Fruit fly (Drosophila melanogaster) whole organism, embryonic: ENCODE data around the gene CG3104.

Experiments
- Ada2b ChIP-seq: fragments of 200-800 bp; sonication (Bioruptor generic); IDR thresholded peaks from 2 replicates; pipeline ENCODE4 v1.3.6; 2022; ENCODE audit warnings: missing biosample characterization, missing genetic modification characterization
- Blimp-1 ChIP-seq: fragments of 200-800 bp; sonication (Bioruptor generic); optimal IDR thresholded peaks from 3 replicates; lab custom pipeline; 2018; ENCODE audit warnings: missing biosample characterization, missing genetic modification characterization, mild to moderate bottlenecking, moderate library complexity, missing genetic modification reagents
- CG10147 ChIP-seq: fragments of 200-800 bp; sonication (Bioruptor generic); optimal IDR thresholded peaks from 2 replicates; lab custom pipeline; 2019; ENCODE audit warnings: missing biosample characterization, mild to moderate bottlenecking, missing genetic modification characterization, moderate library complexity
- CG11695 ChIP-seq: fragments of 200-800 bp; sonication (Bioruptor generic); IDR thresholded peaks from 3 replicates; pipeline ENCODE4 v1.3.6; 2022; ENCODE audit warnings: missing biosample characterization, missing genetic modification characterization
- CG12391 ChIP-seq: fragments of 200-800 bp; sonication (Bioruptor generic); optimal IDR thresholded peaks from 3 replicates; lab custom pipeline; 2018; ENCODE audit warnings: missing biosample characterization, mild to moderate bottlenecking, missing genetic modification characterization, moderate library complexity
- CG12659 ChIP-seq: fragments of 200-800 bp; sonication (Bioruptor generic); optimal IDR thresholded peaks from 3 replicates; lab custom pipeline; 2017; ENCODE audit warnings: mild to moderate bottlenecking, missing biosample characterization, missing genetic modification reagents, missing genetic modification characterization
- CG13287 ChIP-seq: fragments of 200-800 bp; sonication (Bioruptor generic); IDR thresholded peaks from 2 replicates; pipeline ENCODE4 v1.3.6; 2022; ENCODE audit warnings: missing biosample characterization, missing genetic modification characterization; ENCODE audit not compliant: partially characterized antibody
- CG13624 ChIP-seq: fragments of 200-800 bp; sonication (Bioruptor generic); optimal IDR thresholded peaks from 2 replicates; lab custom pipeline; 2016; ENCODE audit warnings: missing biosample characterization, missing genetic modification characterization
- CG14014 ChIP-seq: fragments of 200-800 bp; sonication (Bioruptor generic); IDR thresholded peaks from 2 replicates; pipeline ENCODE4 v1.3.6; 2022; ENCODE audit warnings: missing biosample characterization, missing genetic modification characterization
- CG14667 ChIP-seq: fragments of 200-800 bp; sonication (Bioruptor generic); IDR thresholded peaks from 2 replicates; pipeline ENCODE4 v1.3.6; 2022; ENCODE audit warnings: missing biosample characterization, missing genetic modification characterization
- CG16863 ChIP-seq: fragments of 200-800 bp; sonication (Bioruptor generic); optimal IDR thresholded peaks from 3 replicates; lab custom pipeline; 2016; ENCODE audit warnings: missing biosample characterization, missing genetic modification characterization
- CG18619 ChIP-seq: fragments of 200-800 bp; sonication (Bioruptor generic); optimal IDR thresholded peaks from 3 replicates; lab custom pipeline; 2017; ENCODE audit warnings: missing biosample characterization, mild to moderate bottlenecking, missing genetic modification characterization
- CG2678 ChIP-seq: fragments of 200-800 bp; sonication (Bioruptor generic); optimal IDR thresholded peaks from 3 replicates; lab custom pipeline; 2019; ENCODE audit warnings: missing biosample characterization, mild to moderate bottlenecking, missing genetic modification characterization, moderate library complexity
- CG2712 ChIP-seq: fragments of 200-800 bp; optimal IDR thresholded peaks from 3 replicates; lab custom pipeline; 2019; ENCODE audit warnings: missing biosample characterization, mild to moderate bottlenecking, missing genetic modification characterization, moderate library complexity
- CG34422 ChIP-seq: fragments of 200-800 bp; sonication (Bioruptor generic); IDR thresholded peaks from 3 replicates; pipeline ENCODE4 v1.3.6; 2022; ENCODE audit warnings: missing biosample characterization, missing genetic modification characterization
- CG4328 ChIP-seq: fragments of 200-800 bp; sonication (Bioruptor generic); optimal IDR thresholded peaks from 3 replicates; lab custom pipeline; 2017; ENCODE audit warnings: missing biosample characterization, missing genetic modification reagents, missing genetic modification characterization
- CG7357 ChIP-seq: fragments of 200-800 bp; sonication (Bioruptor generic); IDR thresholded peaks from 3 replicates; pipeline ENCODE4 v1.3.6; 2022; ENCODE audit warnings: missing biosample characterization, missing genetic modification characterization
- CG7963 ChIP-seq: fragments of 200-800 bp; sonication (Bioruptor generic); IDR thresholded peaks from 3 replicates; pipeline ENCODE4 v1.3.6; 2022; ENCODE audit warnings: missing biosample characterization, missing genetic modification characterization; ENCODE audit not compliant: partially characterized antibody
- Dbx ChIP-seq: fragments of 200-800 bp; sonication (Bioruptor generic); IDR thresholded peaks from 3 replicates; pipeline ENCODE4 v1.3.6; 2022; ENCODE audit warnings: missing biosample characterization, missing genetic modification characterization
- Fer3 ChIP-seq: fragments of 200-800 bp; sonication (Bioruptor generic); optimal IDR thresholded peaks from 2 replicates; lab custom pipeline; 2018; ENCODE audit warnings: missing biosample characterization, mild to moderate bottlenecking, missing genetic modification characterization, moderate library complexity
- Hmr ChIP-seq: fragments of 200-800 bp; sonication (Bioruptor generic); optimal IDR thresholded peaks from 3 replicates; lab custom pipeline; 2017; ENCODE audit warnings: mild to moderate bottlenecking, missing biosample characterization, missing genetic modification reagents, missing genetic modification characterization
- Lim3 ChIP-seq: fragments of 200-800 bp; sonication (Bioruptor generic); IDR thresholded peaks from 2 replicates; pipeline ENCODE4 v1.3.6; 2022; ENCODE audit warnings: missing biosample characterization, missing genetic modification characterization
- Meics ChIP-seq: fragments of 200-800 bp; sonication (Bioruptor generic); optimal IDR thresholded peaks from 2 replicates; lab custom pipeline; 2017; ENCODE audit warnings: missing biosample characterization, mild to moderate bottlenecking, missing genetic modification characterization
- Oaz ChIP-seq: fragments of 200-800 bp; sonication (Bioruptor generic); IDR thresholded peaks from 2 replicates; pipeline ENCODE4 v1.3.6; 2022; ENCODE audit warnings: missing biosample characterization, missing genetic modification characterization
- Oli ChIP-seq: fragments of 200-800 bp; sonication (Bioruptor generic); optimal IDR thresholded peaks from 2 replicates; lab custom pipeline; 2018; ENCODE audit warnings: missing biosample characterization, mild to moderate bottlenecking, missing genetic modification characterization, moderate library complexity
- Rfx ChIP-seq: fragments of 200-800 bp; sonication (Bioruptor generic); IDR thresholded peaks from 2 replicates; pipeline ENCODE4 v1.3.6; 2022; ENCODE audit warnings: missing biosample characterization, missing genetic modification characterization
- caup ChIP-seq: fragments of 200-800 bp; sonication (Bioruptor generic); optimal IDR thresholded peaks from 3 replicates; lab custom pipeline; 2017; ENCODE audit warnings: missing biosample characterization, mild to moderate bottlenecking, missing genetic modification characterization, moderate library complexity; ENCODE audit not compliant: severe bottlenecking
- dmrt99B ChIP-seq: fragments of 200-800 bp; sonication (Bioruptor generic); optimal IDR thresholded peaks from 2 replicates; lab custom pipeline; 2018; ENCODE audit warnings: missing biosample characterization, mild to moderate bottlenecking, missing genetic modification characterization, moderate library complexity
- dpn ChIP-seq, 2 experiments: fragments of 200-800 bp; sonication (Bioruptor generic); optimal IDR thresholded peaks; 3 replicates each; lab custom pipeline; 2016; ENCODE audit warnings: missing biosample characterization in 2 of 2, missing genetic modification characterization in 2 of 2
- dysf ChIP-seq: fragments of 200-800 bp; sonication (Bioruptor generic); IDR thresholded peaks from 3 replicates; pipeline ENCODE4 v1.3.6; 2022; ENCODE audit warnings: missing biosample characterization, missing genetic modification characterization
- ems ChIP-seq: fragments of 200-800 bp; sonication (Bioruptor generic); optimal IDR thresholded peaks from 3 replicates; lab custom pipeline; 2016; ENCODE audit warnings: missing biosample characterization, missing genetic modification characterization
- gem ChIP-seq: fragments of 200-800 bp; sonication (Bioruptor generic); optimal IDR thresholded peaks from 2 replicates; lab custom pipeline; 2019; ENCODE audit warnings: missing biosample characterization, mild to moderate bottlenecking, missing genetic modification characterization, moderate library complexity
- gsb ChIP-seq: fragments of 200-800 bp; sonication (Bioruptor generic); IDR thresholded peaks from 2 replicates; pipeline ENCODE4 v1.3.6; 2022; ENCODE audit warnings: missing biosample characterization, missing genetic modification characterization
- h ChIP-seq: fragments of >200 bp; optimal IDR thresholded peaks from 2 replicates; lab custom pipeline; 2017
- hkb ChIP-seq, 2 experiments: fragments of 200-800 bp in 1 of 2; fragments of >200 bp in 1 of 2; sonication (Bioruptor generic) in 1 of 2; IDR thresholded peaks in 1 of 2; optimal IDR thresholded peaks in 1 of 2; 2 replicates each; pipeline versions ENCODE4 v1.3.6 to Lab custom; 2017 to 2022; ENCODE audit warnings: missing biosample characterization in 1 of 2, missing genetic modification characterization in 1 of 2
- ind ChIP-seq: fragments of 200-800 bp; sonication (Bioruptor generic); optimal IDR thresholded peaks from 3 replicates; lab custom pipeline; 2016; ENCODE audit warnings: missing biosample characterization, missing genetic modification characterization
- lab ChIP-seq: fragments of 200-800 bp; sonication (Bioruptor generic); optimal IDR thresholded peaks from 3 replicates; lab custom pipeline; 2017; ENCODE audit warnings: missing biosample characterization, missing genetic modification characterization, mild to moderate bottlenecking, moderate library complexity, missing genetic modification reagents
- lilli ChIP-seq: fragments of 200-800 bp; sonication (Bioruptor generic); optimal IDR thresholded peaks from 3 replicates; lab custom pipeline; 2016; ENCODE audit warnings: missing biosample characterization, missing genetic modification characterization
- lmd ChIP-seq: fragments of 200-800 bp; sonication (Bioruptor generic); IDR thresholded peaks from 2 replicates; pipeline ENCODE4 v1.3.6; 2022; ENCODE audit warnings: missing biosample characterization, missing genetic modification characterization
- nau ChIP-seq: fragments of 200-800 bp; sonication (Bioruptor generic); optimal IDR thresholded peaks from 3 replicates; lab custom pipeline; 2017; ENCODE audit warnings: missing biosample characterization, mild to moderate bottlenecking, missing genetic modification characterization, missing genetic modification reagents
- pho ChIP-seq: fragments of 200-800 bp; sonication (Bioruptor generic); optimal IDR thresholded peaks from 2 replicates; lab custom pipeline; 2016; ENCODE audit warnings: missing biosample characterization, missing genetic modification characterization
- sens ChIP-seq: fragments of 200-800 bp; sonication (Bioruptor generic); peaks from one replicate; lab custom pipeline; 2016; ENCODE audit warnings: missing biosample characterization, missing genetic modification characterization
- sisA ChIP-seq: fragments of 200-800 bp; sonication (Bioruptor generic); IDR thresholded peaks from 2 replicates; pipeline ENCODE4 v1.3.6; 2022; ENCODE audit warnings: missing biosample characterization, missing genetic modification characterization
- sna ChIP-seq: fragments of 200-800 bp; sonication (Bioruptor generic); IDR thresholded peaks from 2 replicates; pipeline ENCODE4 v1.3.6; 2022; ENCODE audit warnings: missing biosample characterization, missing genetic modification characterization; ENCODE audit not compliant: partially characterized antibody
- sob ChIP-seq: fragments of 200-800 bp; sonication (Bioruptor generic); IDR thresholded peaks from 2 replicates; pipeline ENCODE4 v1.3.6; 2022; ENCODE audit warnings: missing biosample characterization, missing genetic modification characterization
- tgo ChIP-seq: fragments of 200-800 bp; sonication (Bioruptor generic); IDR thresholded peaks from 3 replicates; pipeline ENCODE4 v1.3.6; 2022; ENCODE audit warnings: missing biosample characterization, missing genetic modification characterization
- trh ChIP-seq: fragments of 200-800 bp; sonication (Bioruptor generic); optimal IDR thresholded peaks from 2 replicates; lab custom pipeline; 2016; ENCODE audit warnings: missing biosample characterization, missing genetic modification characterization
- twi ChIP-seq: fragments of 200-800 bp; optimal IDR thresholded peaks from 2 replicates; lab custom pipeline; 2019; ENCODE audit warnings: missing biosample characterization, mild to moderate bottlenecking, missing genetic modification characterization, moderate library complexity

Gene CG3104

dm6 chr2L:2872309-2872932, 16.8 kb upstream of the CG3104 start (continued):
- TF ChIP-seq hkb (optimal IDR thresholded peaks at IDR 0.05; lab: Kevin White, UChicago), result no peak
- peak; percentile 42; the same call in 1 of the 2 replicates for TF ChIP-seq hkb (GFP tag; IDR thresholded peaks at IDR 0.05; lab: Robert Waterston, UW)
- peak; percentile 56 for TF ChIP-seq Blimp-1 (GFP tag; lab: Kevin White, UChicago)
- peak; percentile 67 for TF ChIP-seq Hmr (GFP tag; lab: Kevin White, UChicago)
- TF ChIP-seq Oaz, result 0 out of 2 replicates have a peak, but pooled peaks have one; percentile 17
- TF ChIP-seq CG11695, result peak; percentile 73
- peak; percentile 62 for TF ChIP-seq Rfx
- TF ChIP-seq sens (GFP tag; lab: Kevin White, UChicago), result peak; percentile 85
- TF ChIP-seq tgo (GFP tag; lab: Robert Waterston, UW), result peak; percentile 26; the same call in 1 of the 3 replicates
- TF ChIP-seq lmd (GFP tag; lab: Robert Waterston, UW), result peak; percentile 59
- peak; percentile 30 for TF ChIP-seq Oli (tag; lab: Kevin White, UChicago)
- TF ChIP-seq CG14014, result peak; percentile 65; the same call in 1 of the 2 replicates
- TF ChIP-seq ind (GFP tag; lab: Kevin White, UChicago), result no peak
- TF ChIP-seq caup, result peak; percentile 57
- TF ChIP-seq Fer3 (tag; lab: Kevin White, UChicago), result peak; percentile 52
- TF ChIP-seq CG14667 (GFP tag; lab: Robert Waterston, UW), result peak; percentile 20; the same call in 1 of the 2 replicates
- peak; percentile 3 for TF ChIP-seq CG12391 (tag; lab: Kevin White, UChicago)
- peak; percentile 51; the same call in 1 of the 2 replicates for TF ChIP-seq sob
- TF ChIP-seq lilli, result peak; percentile 56
- TF ChIP-seq h (lab: Kevin White, UChicago), result no peak
- no peak for TF ChIP-seq trh (GFP tag; lab: Kevin White, UChicago)
- peak; percentile 31; the same call in 1 of the 2 replicates for TF ChIP-seq Ada2b (GFP tag; lab: Robert Waterston, UW)
- no peak for TF ChIP-seq CG4328 (GFP tag; lab: Kevin White, UChicago)
- peak; percentile 69 for TF ChIP-seq CG2678 (tag; lab: Kevin White, UChicago)
- peak; percentile 60 for TF ChIP-seq dmrt99B (tag; lab: Kevin White, UChicago)
- TF ChIP-seq lab, result peak; percentile 59
- TF ChIP-seq gsb (GFP tag; lab: Robert Waterston, UW), result 0 out of 2 replicates have a peak, but pooled peaks have one; percentile 13
- peak; percentile 47 for TF ChIP-seq CG12659
- peak; percentile 10 for TF ChIP-seq ems (GFP tag; lab: Kevin White, UChicago)
- peak; percentile 63 for TF ChIP-seq gem (tag; lab: Kevin White, UChicago)
- peak; percentile 38; the same call in 1 of the 3 replicates for TF ChIP-seq CG34422 (GFP tag; lab: Robert Waterston, UW)
- TF ChIP-seq Dbx (GFP tag; lab: Robert Waterston, UW), result peak; percentile 26; the same call in 1 of the 3 replicates
- no peak for TF ChIP-seq Lim3 (GFP tag; lab: Robert Waterston, UW)
- peak; percentile 29 for TF ChIP-seq CG2712 (tag; lab: Kevin White, UChicago)
- peak; percentile 30 for TF ChIP-seq nau (GFP tag; lab: Kevin White, UChicago)
- peak; percentile 46 for TF ChIP-seq Meics (GFP tag; lab: Kevin White, UChicago)
- no peak for TF ChIP-seq pho (GFP tag; lab: Kevin White, UChicago)
- TF ChIP-seq CG7357 (GFP tag; lab: Robert Waterston, UW), result peak; percentile 33; the same call in 1 of the 3 replicates
- TF ChIP-seq sisA, result peak; percentile 9; the same call in 1 of the 2 replicates
- TF ChIP-seq CG16863 (GFP tag; lab: Kevin White, UChicago), result no peak
- TF ChIP-seq CG10147 (GFP tag; lab: Kevin White, UChicago), result peak; percentile 31
- 0 out of 3 replicates have a peak, but pooled peaks have one; percentile 8 for TF ChIP-seq CG7963 (GFP tag; lab: Robert Waterston, UW)
- TF ChIP-seq sna (GFP tag; lab: Robert Waterston, UW), result no peak
- peak in 1 of 2 experiments; percentile 13 for TF ChIP-seq dpn (GFP tag; optimal IDR thresholded peaks at IDR 0.05; lab: Kevin White, UChicago)
- TF ChIP-seq CG18619 (GFP tag; lab: Kevin White, UChicago), result peak; percentile 49
- 0 out of 2 replicates have a peak, but pooled peaks have one; percentile 12 for TF ChIP-seq CG13287 (GFP tag; lab: Robert Waterston, UW)
- no peak for TF ChIP-seq CG13624 (GFP tag; lab: Kevin White, UChicago)
- peak; percentile 72 for TF ChIP-seq dysf (GFP tag; lab: Robert Waterston, UW)
- peak; percentile 4 for TF ChIP-seq twi
